Fruit fly (Drosophila melanogaster) whole organism, wandering third instar larva: ENCODE results near the gene CG13829.

Source experiments
- CG9705 ChIP-seq: fragments of 200-800 bp; sonication (Bioruptor generic); optimal IDR thresholded peaks from 2 replicates; lab custom pipeline; 2018; ENCODE audit warnings: missing biosample characterization, mild to moderate bottlenecking, missing genetic modification characterization
- Dif ChIP-seq: fragments of 200-275, 200-300 bp; sonication (Bioruptor generic); optimal IDR thresholded peaks from 2 replicates; lab custom pipeline; 2018; ENCODE audit warnings: missing biosample characterization, missing genetic modification characterization; ENCODE audit not compliant: partially characterized antibody
- Myc ChIP-seq: fragments of >200 bp; optimal IDR thresholded peaks from 2 replicates; lab custom pipeline; 2017
- Sp1 ChIP-seq: fragments of 200-800 bp; sonication (Bioruptor generic); optimal IDR thresholded peaks from 3 replicates; lab custom pipeline; 2019; ENCODE audit warnings: missing biosample characterization, mild to moderate bottlenecking, missing genetic modification characterization, moderate library complexity
- Vsx2 ChIP-seq: fragments of 200-300, 225-300 bp; sonication (Bioruptor generic); optimal IDR thresholded peaks from 2 replicates; lab custom pipeline; 2018; ENCODE audit warnings: missing biosample characterization, missing genetic modification characterization; ENCODE audit not compliant: partially characterized antibody
- ey ChIP-seq: fragments of 200-800 bp; sonication (Bioruptor generic); optimal IDR thresholded peaks from 2 replicates; lab custom pipeline; 2016; ENCODE audit warnings: missing biosample characterization, missing genetic modification characterization
- woc ChIP-seq: sonication (Bioruptor generic); optimal IDR thresholded peaks from 2 replicates; lab custom pipeline; 2016; ENCODE audit warnings: missing biosample characterization, mild to moderate bottlenecking, missing genetic modification characterization

dm6 chr3R:23141113-23141512 lies 20.0 kb downstream of the CG13829 start:
- TF ChIP-seq Sp1 (GFP tag; lab: Kevin White, UChicago) (no peak), woc (no peak), Myc (lab: Kevin White, UChicago) (no peak), Vsx2 (no peak), CG9705 (GFP tag; lab: Kevin White, UChicago) (no peak), ey (GFP tag; lab: Kevin White, UChicago) (no peak), Dif (GFP tag; lab: Kevin White, UChicago) (no peak)
